Worm (Caenorhabditis elegans) whole organism, L3 larva: Measurements from ENCODE around the gene C01G6.4.

Experiments
- aly-2 ChIP-seq: fragments of 150-350 bp; optimal IDR thresholded peaks from 2 replicates; lab custom pipeline; 2014; ENCODE audit warnings: missing biosample characterization, missing genetic modification characterization
- lin-39 ChIP-seq: fragments of 150-350 bp; optimal IDR thresholded peaks from 2 replicates; lab custom pipeline; 2018; ENCODE audit warnings: missing biosample characterization, missing genetic modification reagents, missing genetic modification characterization
- nhr-77 ChIP-seq: fragments of 150-350 bp; optimal IDR thresholded peaks from 2 replicates; lab custom pipeline; 2014; ENCODE audit warnings: missing biosample characterization, missing genetic modification characterization

ce11 chrII:9272942-9273341 lies at the start of gene C01G6.4:
- TF ChIP-seq lin-39 (tag; lab: Kevin White, UChicago), result no peak
- no peak for TF ChIP-seq nhr-77
- TF ChIP-seq aly-2 (tag; lab: Kevin White, UChicago), result no peak
